Worm (Caenorhabditis elegans) whole organism, late embryonic: ENCODE data around the gene Y45G5AM.7.

Experiments
- C08G9.2 ChIP-seq: sonication (generic microtip); optimal IDR thresholded peaks from 2 replicates; lab custom pipeline; 2016; ENCODE audit warnings: mild to moderate bottlenecking, missing genetic modification characterization, moderate library complexity, missing compliant biosample characterization
- F13H6.1 ChIP-seq: sonication (generic microtip); optimal IDR thresholded peaks from 2 replicates; lab custom pipeline; 2016; ENCODE audit warnings: missing genetic modification characterization, missing compliant biosample characterization
- K02D7.2 ChIP-seq: sonication (generic microtip); optimal IDR thresholded peaks from 2 replicates; lab custom pipeline; 2017; ENCODE audit warnings: mild to moderate bottlenecking, missing genetic modification characterization, missing compliant biosample characterization
- K09A11.1 ChIP-seq: sonication (generic microtip); optimal IDR thresholded peaks from 2 replicates; lab custom pipeline; 2017; ENCODE audit warnings: antibody characterized with exemption, mild to moderate bottlenecking, missing genetic modification characterization, missing compliant biosample characterization; ENCODE audit not compliant: insufficient read depth
- T23F11.4 ChIP-seq: fragments of 200-800 bp; sonication (Bioruptor generic); optimal IDR thresholded peaks from 2 replicates; lab custom pipeline; 2018; ENCODE audit warnings: mild to moderate bottlenecking, missing genetic modification characterization, missing compliant biosample characterization
- ahr-1 ChIP-seq: sonication (generic microtip); optimal IDR thresholded peaks from 2 replicates; lab custom pipeline; 2016; ENCODE audit warnings: missing genetic modification characterization, missing compliant biosample characterization
- ceh-18 ChIP-seq: sonication (generic microtip); optimal IDR thresholded peaks from 2 replicates; lab custom pipeline; 2016; ENCODE audit warnings: missing genetic modification characterization, missing compliant biosample characterization
- ceh-19 ChIP-seq: fragments of 200-800 bp; sonication (Bioruptor generic); optimal IDR thresholded peaks from 2 replicates; lab custom pipeline; 2018; ENCODE audit warnings: mild to moderate bottlenecking, missing genetic modification characterization, missing compliant biosample characterization
- ceh-30 ChIP-seq: fragments of 150-350 bp; optimal IDR thresholded peaks from 2 replicates; lab custom pipeline; 2014; ENCODE audit warnings: missing biosample characterization, missing genetic modification characterization
- ceh-31 ChIP-seq: sonication (generic microtip); optimal IDR thresholded peaks from 2 replicates; lab custom pipeline; 2016; ENCODE audit warnings: missing genetic modification characterization, missing compliant biosample characterization
- ceh-34 ChIP-seq: sonication (generic microtip); optimal IDR thresholded peaks from 2 replicates; lab custom pipeline; 2016; ENCODE audit warnings: mild to moderate bottlenecking, missing genetic modification characterization, missing compliant biosample characterization
- ceh-48 ChIP-seq: sonication (generic microtip); optimal IDR thresholded peaks from 2 replicates; lab custom pipeline; 2016; ENCODE audit warnings: missing genetic modification characterization, inconsistent platforms, missing compliant biosample characterization
- ceh-6 ChIP-seq: fragments of 200-800 bp; sonication (Bioruptor generic); optimal IDR thresholded peaks from 2 replicates; lab custom pipeline; 2018; ENCODE audit warnings: mild to moderate bottlenecking, missing genetic modification characterization, missing compliant biosample characterization
- dmd-4 ChIP-seq: sonication (generic microtip); optimal IDR thresholded peaks from 2 replicates; lab custom pipeline; 2016; ENCODE audit warnings: borderline replicate concordance, missing genetic modification characterization, missing compliant biosample characterization
- dve-1 ChIP-seq: sonication (generic microtip); optimal IDR thresholded peaks from 2 replicates; lab custom pipeline; 2017; ENCODE audit warnings: antibody characterized with exemption, mild to moderate bottlenecking, missing genetic modification characterization, missing compliant biosample characterization
- elt-2 ChIP-seq: sonication (generic microtip); optimal IDR thresholded peaks from 2 replicates; lab custom pipeline; 2016; ENCODE audit warnings: missing genetic modification reagents, missing genetic modification characterization, missing compliant biosample characterization
- elt-4 ChIP-seq: sonication (generic microtip); optimal IDR thresholded peaks from 2 replicates; lab custom pipeline; 2016; ENCODE audit warnings: missing genetic modification characterization, missing compliant biosample characterization
- eyg-1 ChIP-seq: sonication (generic microtip); optimal IDR thresholded peaks from 2 replicates; lab custom pipeline; 2016; ENCODE audit warnings: missing genotype, missing genetic modification characterization, missing compliant biosample characterization
- fax-1 ChIP-seq: sonication (generic microtip); optimal IDR thresholded peaks from 2 replicates; lab custom pipeline; 2016; ENCODE audit warnings: missing genotype, missing genetic modification characterization, missing compliant biosample characterization
- fkh-10 ChIP-seq: fragments of 150-350 bp; optimal IDR thresholded peaks from 2 replicates; lab custom pipeline; 2014; ENCODE audit warnings: missing biosample characterization, missing genetic modification reagents, missing genetic modification characterization
- hlh-13 ChIP-seq: fragments of 200-800 bp; sonication (Bioruptor generic); optimal IDR thresholded peaks from 2 replicates; lab custom pipeline; 2018; ENCODE audit warnings: mild to moderate bottlenecking, missing genetic modification characterization, missing compliant biosample characterization
- hlh-30 ChIP-seq: sonication (generic microtip); optimal IDR thresholded peaks from 2 replicates; lab custom pipeline; 2017; ENCODE audit warnings: antibody characterized with exemption, missing genetic modification characterization, missing compliant biosample characterization; ENCODE audit not compliant: insufficient read depth
- hlh-6 ChIP-seq: sonication (generic microtip); optimal IDR thresholded peaks from 2 replicates; lab custom pipeline; 2016; ENCODE audit warnings: missing genotype, missing genetic modification characterization, missing compliant biosample characterization
- nfya-1 ChIP-seq: sonication (generic microtip); optimal IDR thresholded peaks from 2 replicates; lab custom pipeline; 2017; ENCODE audit warnings: missing genetic modification characterization, mild to moderate bottlenecking, missing compliant biosample characterization, antibody characterized with exemption, moderate library complexity
- nhr-232 ChIP-seq: sonication (generic microtip); optimal IDR thresholded peaks from 2 replicates; lab custom pipeline; 2016; ENCODE audit warnings: missing genetic modification characterization, missing compliant biosample characterization
- npax-4 ChIP-seq: sonication (generic microtip); optimal IDR thresholded peaks from 2 replicates; lab custom pipeline; 2016; ENCODE audit warnings: missing genetic modification characterization, missing compliant biosample characterization
- pag-3 ChIP-seq: sonication (generic microtip); optimal IDR thresholded peaks from 2 replicates; lab custom pipeline; 2016; ENCODE audit warnings: missing compliant biosample characterization, missing genetic modification characterization, borderline replicate concordance
- pax-1 ChIP-seq: fragments of 150-350 bp; optimal IDR thresholded peaks from 2 replicates; lab custom pipeline; 2014; ENCODE audit warnings: missing biosample characterization, missing genetic modification characterization
- pros-1 ChIP-seq: fragments of 150-350 bp; optimal IDR thresholded peaks from 2 replicates; lab custom pipeline; 2014; ENCODE audit warnings: missing biosample characterization, missing genetic modification reagents, missing genetic modification characterization
- ref-2 ChIP-seq: sonication (generic microtip); optimal IDR thresholded peaks from 2 replicates; lab custom pipeline; 2016; ENCODE audit warnings: missing genetic modification characterization, missing compliant biosample characterization
- rnt-1 ChIP-seq: sonication (generic microtip); optimal IDR thresholded peaks from 2 replicates; lab custom pipeline; 2016; ENCODE audit warnings: missing genetic modification characterization, missing compliant biosample characterization
- sdc-2 ChIP-seq: sonication (generic microtip); optimal IDR thresholded peaks from 2 replicates; lab custom pipeline; 2016; ENCODE audit warnings: missing genotype, missing genetic modification characterization, missing compliant biosample characterization
- sox-4 ChIP-seq: sonication (generic microtip); optimal IDR thresholded peaks from 2 replicates; lab custom pipeline; 2017; ENCODE audit warnings: mild to moderate bottlenecking, missing genetic modification characterization, inconsistent platforms, missing compliant biosample characterization
- tbx-2 ChIP-seq: sonication (generic microtip); optimal IDR thresholded peaks from 2 replicates; lab custom pipeline; 2016; ENCODE audit warnings: missing genetic modification characterization, missing compliant biosample characterization
- tbx-7 ChIP-seq: sonication (generic microtip); optimal IDR thresholded peaks from 2 replicates; lab custom pipeline; 2016; ENCODE audit warnings: missing genotype, missing genetic modification characterization, missing compliant biosample characterization
- unc-42 ChIP-seq: sonication (generic microtip); optimal IDR thresholded peaks from 2 replicates; lab custom pipeline; 2016; ENCODE audit warnings: missing genotype, missing genetic modification characterization, missing compliant biosample characterization
- unc-55 ChIP-seq: sonication (generic microtip); optimal IDR thresholded peaks from 2 replicates; lab custom pipeline; 2017; ENCODE audit warnings: missing biosample characterization, missing genetic modification reagents, missing genetic modification characterization
- unc-86 ChIP-seq: sonication (generic microtip); optimal IDR thresholded peaks from 2 replicates; lab custom pipeline; 2016; ENCODE audit warnings: missing genetic modification characterization, missing compliant biosample characterization
- ztf-16 ChIP-seq: sonication (generic microtip); optimal IDR thresholded peaks from 2 replicates; lab custom pipeline; 2017; ENCODE audit warnings: missing genetic modification characterization, missing compliant biosample characterization

Y45G5AM.7 gene

ce11 chrV:4157291-4157690 is 12.7 kb downstream of the Y45G5AM.7 start:
- TF ChIP-seq F13H6.1 (tag; lab: Kevin White, UChicago) (no peak), elt-4 (tag; lab: Kevin White, UChicago) (no peak), rnt-1 (tag; lab: Kevin White, UChicago) (peak; percentile 47), elt-2 (tag; lab: Kevin White, UChicago) (peak; percentile 96), ceh-18 (tag; lab: Kevin White, UChicago) (peak; percentile 50), unc-55 (GFP tag; lab: Kevin White, UChicago) (peak; percentile 69)
- TF ChIP-seq, all 69 proteins: peak for 4

- TF ChIP-seq eyg-1 (tag; lab: Kevin White, UChicago) (no peak), T23F11.4 (GFP tag; lab: Kevin White, UChicago) (no peak), dmd-4 (tag; lab: Kevin White, UChicago) (no peak), sdc-2 (tag; lab: Kevin White, UChicago) (no peak), unc-86 (tag; lab: Kevin White, UChicago) (no peak), npax-4 (tag; lab: Kevin White, UChicago) (no peak), nhr-232 (tag; lab: Kevin White, UChicago) (no peak), ztf-16 (no peak), nfya-1 (tag; lab: Kevin White, UChicago) (no peak)
Measured at ce11 chrV:4152200-4152599, 17.8 kb downstream of the Y45G5AM.7 start, which contains the start of gene Y45G5AM.6. Gene Y45G5AM.6 (minus strand): TSS chrV:4152300.

DNA sequence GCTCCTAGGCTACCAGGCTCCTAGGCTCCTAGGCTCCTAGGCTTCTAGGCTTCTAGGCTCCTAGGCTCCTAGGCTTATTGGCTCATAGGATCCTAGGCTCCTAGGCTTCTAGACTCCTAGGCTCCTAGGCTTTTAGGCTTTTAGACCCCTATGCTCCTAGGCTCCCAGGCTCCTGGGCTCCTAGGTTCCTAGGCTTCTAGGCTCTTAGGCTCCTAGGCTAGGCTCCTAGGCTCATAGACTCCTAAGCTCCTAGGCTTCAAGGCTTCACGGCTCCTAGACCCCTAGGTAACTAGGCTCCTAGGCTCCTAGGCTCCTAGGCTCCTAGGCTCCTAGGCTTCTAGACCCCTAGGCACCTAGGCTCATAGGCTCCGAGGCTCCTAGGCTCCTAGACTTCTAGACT is 18.6 kb downstream of the Y45G5AM.7 start:
- TF ChIP-seq hlh-13 = no peak
- TF ChIP-seq pag-3 (tag; lab: Kevin White, UChicago) = peak; percentile 0
- peak; percentile 66 for TF ChIP-seq elt-4 (tag; lab: Kevin White, UChicago)
- no peak for TF ChIP-seq dve-1 (tag; lab: Kevin White, UChicago)

DNA sequence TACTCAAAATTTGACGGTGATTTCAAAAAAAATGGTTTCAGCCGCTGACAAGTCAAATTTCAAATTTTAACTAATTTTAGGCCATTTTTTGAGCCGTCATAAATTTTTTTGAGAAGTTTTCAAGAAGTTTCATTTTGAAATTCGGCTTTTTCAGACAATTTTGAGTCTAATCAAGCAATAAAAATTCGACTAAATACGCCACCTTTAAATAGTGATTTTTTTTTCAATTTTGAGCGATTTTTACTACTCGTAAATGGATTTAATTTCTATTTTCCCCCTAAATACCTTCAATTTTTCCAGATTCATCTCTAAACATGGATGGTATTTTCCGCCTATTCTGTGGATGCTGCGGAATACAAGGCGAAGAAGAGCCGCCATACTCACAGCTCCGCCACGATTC is 25.8 kb downstream of the Y45G5AM.7 start, which contains the start of gene Y45G5AL.1:
Gene Y45G5AL.1 (plus strand): TSS at position 301 of the 400 bp plus-strand sequence.
- no peak for TF ChIP-seq fkh-10
- TF ChIP-seq C08G9.2 (tag; lab: Kevin White, UChicago) = no peak
- no peak for TF ChIP-seq unc-55 (GFP tag; lab: Kevin White, UChicago)
- TF ChIP-seq tbx-7 = no peak
- TF ChIP-seq pros-1 (tag; lab: Kevin White, UChicago) = no peak
- TF ChIP-seq ceh-34 = no peak
- TF ChIP-seq, all 69 proteins: peak for 0

DNA sequence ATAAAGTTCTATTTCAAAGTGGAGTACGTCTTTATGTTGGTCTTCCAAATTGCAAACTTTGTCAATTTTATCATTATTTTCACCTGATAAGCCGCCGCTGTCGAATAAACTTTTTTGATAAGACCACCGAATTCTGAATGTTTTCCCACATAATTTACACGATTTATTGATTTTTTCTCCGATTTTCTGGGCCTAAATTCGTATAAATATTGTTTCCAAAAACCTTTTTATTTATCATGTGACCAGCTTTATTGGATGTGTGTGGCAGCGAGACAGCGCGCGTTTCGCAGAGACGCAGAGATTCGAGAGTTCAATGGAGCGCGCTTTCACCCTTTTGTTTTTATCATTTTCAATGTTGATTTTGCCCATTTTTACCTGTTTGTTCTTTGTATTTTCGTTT is 27.0 kb downstream of the Y45G5AM.7 start:
- TF ChIP-seq pros-1 (tag; lab: Kevin White, UChicago) (no peak), K02D7.2 (tag; lab: Kevin White, UChicago) (no peak), pag-3 (tag; lab: Kevin White, UChicago) (no peak), ahr-1 (tag; lab: Kevin White, UChicago) (no peak), hlh-30 (tag; lab: Kevin White, UChicago) (peak; percentile 96), pax-1 (tag; lab: Kevin White, UChicago) (peak; percentile 13), ceh-19 (GFP tag; lab: Kevin White, UChicago) (no peak), unc-86 (tag; lab: Kevin White, UChicago) (no peak), ceh-6 (GFP tag; lab: Kevin White, UChicago) (no peak), T23F11.4 (GFP tag; lab: Kevin White, UChicago) (no peak), fkh-10 (no peak), fax-1 (tag; lab: Kevin White, UChicago) (no peak), C08G9.2 (tag; lab: Kevin White, UChicago) (no peak), K09A11.1 (tag; lab: Kevin White, UChicago) (no peak), nfya-1 (tag; lab: Kevin White, UChicago) (peak; percentile 42), ref-2 (tag; lab: Kevin White, UChicago) (no peak), sox-4 (tag; lab: Kevin White, UChicago) (no peak), ceh-18 (tag; lab: Kevin White, UChicago) (no peak), hlh-6 (tag; lab: Kevin White, UChicago) (no peak), ceh-30 (tag; lab: Kevin White, UChicago) (no peak), unc-55 (GFP tag; lab: Kevin White, UChicago) (peak; percentile 21), rnt-1 (tag; lab: Kevin White, UChicago) (no peak), tbx-2 (tag; lab: Kevin White, UChicago) (no peak), elt-2 (tag; lab: Kevin White, UChicago) (peak; percentile 67), ceh-31 (tag; lab: Kevin White, UChicago) (no peak), ceh-48 (tag; lab: Kevin White, UChicago) (peak; percentile 33), tbx-7 (no peak), unc-42 (tag; lab: Kevin White, UChicago) (peak; percentile 69), eyg-1 (tag; lab: Kevin White, UChicago) (no peak)
